Worm (Caenorhabditis elegans) whole organism, L4 larva: Measurements from ENCODE around the gene C06C3.7.

Experiments
- ama-1 ChIP-seq: fragments of 150-350 bp; optimal IDR thresholded peaks from 2 replicates; lab custom pipeline; 2014; ENCODE audit warnings: inconsistent platforms, mixed read lengths
- cey-2 ChIP-seq: sonication (generic microtip); optimal IDR thresholded peaks from 3 replicates; lab custom pipeline; 2017; ENCODE audit warnings: missing genetic modification characterization, mild to moderate bottlenecking, missing compliant biosample characterization, antibody characterized with exemption, borderline replicate concordance; ENCODE audit not compliant: insufficient read depth
- fkh-10 ChIP-seq: fragments of 150-350 bp; optimal IDR thresholded peaks from 2 replicates; lab custom pipeline; 2014; ENCODE audit warnings: missing biosample characterization, missing genetic modification reagents, missing genetic modification characterization
- jun-1 ChIP-seq: fragments of 150-350 bp; optimal IDR thresholded peaks from 2 replicates; lab custom pipeline; 2014; ENCODE audit warnings: missing biosample characterization, missing genetic modification reagents, missing genetic modification characterization
- nhr-10 ChIP-seq: fragments of 150-350 bp; optimal IDR thresholded peaks from 2 replicates; lab custom pipeline; 2014; ENCODE audit warnings: missing biosample characterization, missing genetic modification characterization
- spr-3 ChIP-seq: fragments of 200-800 bp; sonication (Bioruptor generic); optimal IDR thresholded peaks from 2 replicates; lab custom pipeline; 2018; ENCODE audit warnings: mild to moderate bottlenecking, missing genetic modification characterization, missing compliant biosample characterization
- zag-1 ChIP-seq: fragments of 150-350 bp; optimal IDR thresholded peaks from 2 replicates; lab custom pipeline; 2014; ENCODE audit warnings: missing biosample characterization, missing genetic modification characterization
- ztf-11 ChIP-seq: fragments of 150-350 bp; optimal IDR thresholded peaks from 2 replicates; lab custom pipeline; 2014; ENCODE audit warnings: missing biosample characterization, missing genetic modification characterization

ce11 chrII:9338859-9339258 is 46.5 kb upstream of the C06C3.7 start, which contains the start of gene ttll-12:
- TF ChIP-seq zag-1 (tag; lab: Kevin White, UChicago) (no peak), nhr-10 (no peak), spr-3 (no peak), ama-1 (lab: Kevin White, UChicago) (no peak), fkh-10 (GFP tag; lab: Kevin White, UChicago) (no peak), ztf-11 (tag; lab: Kevin White, UChicago) (no peak), cey-2 (no peak), jun-1 (no peak)
